Worm (Caenorhabditis elegans): ENCODE measurements around the gene nhr-14.

The nhr-14 gene

ce11 chrX:8470126-8470772 lies 5.7 kb downstream of the nhr-14 start, which contains the start of gene mec-10:
Gene mec-10 (minus strand): TSS chrX:8470314.
- TF ChIP-seq pha-4 (tag; optimal IDR thresholded peaks at IDR 0.05): peak; percentile 35
- TF ChIP-seq jun-1 (tag; optimal IDR thresholded peaks at IDR 0.05): no peak
- TF ChIP-seq nhr-23 (tag; optimal IDR thresholded peaks at IDR 0.05): no peak
- no peak for TF ChIP-seq daf-12 (tag; optimal IDR thresholded peaks at IDR 0.05)
- no peak for TF ChIP-seq ztf-11 (tag; optimal IDR thresholded peaks at IDR 0.05)
- no peak for TF ChIP-seq lsy-12 (tag; optimal IDR thresholded peaks at IDR 0.05)
- TF ChIP-seq nhr-43 (tag; optimal IDR thresholded peaks at IDR 0.05; ENCODE audit: poor library complexity, severe bottlenecking): no peak
- TF ChIP-seq elt-2 (tag; optimal IDR thresholded peaks at IDR 0.05): peak; percentile 91
- TF ChIP-seq zag-1 (tag; optimal IDR thresholded peaks at IDR 0.05): no peak
- TF ChIP-seq pqm-1 (tag; optimal IDR thresholded peaks at IDR 0.05): peak; percentile 97

- TF ChIP-seq nhr-23 (tag; optimal IDR thresholded peaks at IDR 0.05) (peak; percentile 12), daf-12 (tag; optimal IDR thresholded peaks at IDR 0.05) (no peak), mdl-1 (tag; optimal IDR thresholded peaks at IDR 0.05) (no peak)
Observed at ce11 chrX:8463889-8464444, 12.0 kb downstream of the nhr-14 start.

- no peak for TF ChIP-seq elt-3 (tag; optimal IDR thresholded peaks at IDR 0.05)
- TF ChIP-seq ztf-4 (tag; optimal IDR thresholded peaks at IDR 0.05): no peak
- no peak for TF ChIP-seq nhr-28 (tag; optimal IDR thresholded peaks at IDR 0.05)
- TF ChIP-seq unc-62 (GFP tag; optimal IDR thresholded peaks at IDR 0.05): no peak
- TF ChIP-seq elt-2 (tag; optimal IDR thresholded peaks at IDR 0.05): peak; percentile 66
- no peak for TF ChIP-seq fkh-2 (tag; optimal IDR thresholded peaks at IDR 0.05)
- TF ChIP-seq skn-1 (tag; optimal IDR thresholded peaks at IDR 0.05): no peak
- peak; percentile 64 for TF ChIP-seq pqm-1 (tag; optimal IDR thresholded peaks at IDR 0.05)
- no peak for TF ChIP-seq R02D3.7 (tag; optimal IDR thresholded peaks at IDR 0.05)
- no peak for TF ChIP-seq eor-1 (tag; optimal IDR thresholded peaks at IDR 0.05)
Observed at ce11 chrX:8463085-8463645, 12.8 kb downstream of the nhr-14 start, which contains the start of gene F16F9.4. Gene F16F9.4 (minus strand): TSS chrX:8463360.

ce11 chrX:8460958-8461357 lies 15.0 kb downstream of the nhr-14 start:
- TF ChIP-seq mml-1 (tag; optimal IDR thresholded peaks at IDR 0.05) (no peak), zag-1 (tag; optimal IDR thresholded peaks at IDR 0.05) (no peak), daf-12 (tag; optimal IDR thresholded peaks at IDR 0.05) (no peak), sea-2 (GFP tag; optimal IDR thresholded peaks at IDR 0.05) (no peak), R02D3.7 (tag; optimal IDR thresholded peaks at IDR 0.05) (no peak), nhr-11 (tag; optimal IDR thresholded peaks at IDR 0.05) (no peak)

ce11 chrX:8459789-8460188 lies 16.2 kb downstream of the nhr-14 start:
- no peak for TF ChIP-seq ama-1 (optimal IDR thresholded peaks at IDR 0.05)
- no peak for TF ChIP-seq snpc-4 (tag; optimal IDR thresholded peaks at IDR 0.05)
- TF ChIP-seq fkh-10 (GFP tag; optimal IDR thresholded peaks at IDR 0.05): no peak
- no peak for TF ChIP-seq ztf-11 (tag; optimal IDR thresholded peaks at IDR 0.05)
- TF ChIP-seq elt-2 (tag; optimal IDR thresholded peaks at IDR 0.05): no peak
- TF ChIP-seq aly-2 (tag; optimal IDR thresholded peaks at IDR 0.05): no peak
- no peak for TF ChIP-seq daf-12 (tag; optimal IDR thresholded peaks at IDR 0.05)
- TF ChIP-seq ceh-16 (tag; optimal IDR thresholded peaks at IDR 0.05): no peak
- no peak for TF ChIP-seq egl-5 (tag; optimal IDR thresholded peaks at IDR 0.05)

ce11 chrX:8457314-8457713 lies 18.7 kb downstream of the nhr-14 start, which contains the start of gene F16F9.3:
Gene F16F9.3 (plus strand): TSS chrX:8457614.
- no peak for TF ChIP-seq nhr-28 (tag; optimal IDR thresholded peaks at IDR 0.05)
